Worm (Caenorhabditis elegans) whole organism, L4 larva: ENCODE results near the gene R07B7.2.
A peak's percentile ranks its signal among the peaks of the same experiment; 100 is the strongest.

ENCODE experiments used
- F37D6.2 ChIP-seq: sonication (generic microtip); optimal IDR thresholded peaks from 2 replicates; lab custom pipeline; 2016; ENCODE audit warnings: mild to moderate bottlenecking, missing genetic modification characterization, missing compliant biosample characterization
- R02D3.7 ChIP-seq: fragments of 150-350 bp; sonication (generic microtip); optimal IDR thresholded peaks from 3 replicates; lab custom pipeline; 2014; ENCODE audit warnings: missing biosample characterization, missing genetic modification characterization
- T26A8.4 ChIP-seq: fragments of 200-800 bp; sonication (Bioruptor generic); IDR thresholded peaks from 2 replicates; pipeline ENCODE4 v1.3.6; 2022; ENCODE audit warnings: missing genetic modification characterization, missing compliant biosample characterization
- Y105C5A.15 ChIP-seq: fragments of 200-800 bp; sonication (Bioruptor generic); IDR thresholded peaks from 2 replicates; pipeline ENCODE4 v1.3.6; 2022; ENCODE audit warnings: missing genetic modification characterization, missing compliant biosample characterization
- ZK546.5 ChIP-seq, 2 experiments: sonication (generic microtip); optimal IDR thresholded peaks; 2 replicates each; lab custom pipeline; 2017; ENCODE audit warnings: missing biosample characterization in 2 of 2, missing genetic modification characterization in 2 of 2
- aha-1 ChIP-seq: fragments of 150-350 bp; peaks from one replicate; lab custom pipeline; 2014; ENCODE audit warnings: missing biosample characterization, missing genetic modification characterization
- attf-4 ChIP-seq: sonication (generic microtip); optimal IDR thresholded peaks from 3 replicates; lab custom pipeline; 2017; ENCODE audit warnings: missing biosample characterization, missing genetic modification characterization
- ceh-28 ChIP-seq: fragments of 150-350 bp; optimal IDR thresholded peaks from 2 replicates; lab custom pipeline; 2014; ENCODE audit warnings: missing biosample characterization, missing genetic modification reagents, missing genetic modification characterization
- ceh-32 ChIP-seq: sonication (generic microtip); optimal IDR thresholded peaks from 2 replicates; lab custom pipeline; 2016; ENCODE audit warnings: mild to moderate bottlenecking, missing genetic modification characterization, missing compliant biosample characterization; ENCODE audit not compliant: poor library complexity
- ceh-82 ChIP-seq: sonication (generic microtip); optimal IDR thresholded peaks from 2 replicates; lab custom pipeline; 2017; ENCODE audit warnings: missing biosample characterization, missing genetic modification characterization
- ces-1 ChIP-seq: fragments of 150-350 bp; sonication (generic microtip); optimal IDR thresholded peaks from 4 replicates; lab custom pipeline; 2014; ENCODE audit warnings: missing biosample characterization, missing genetic modification reagents, missing genetic modification characterization
- cey-2 ChIP-seq: sonication (generic microtip); optimal IDR thresholded peaks from 3 replicates; lab custom pipeline; 2017; ENCODE audit warnings: missing genetic modification characterization, mild to moderate bottlenecking, missing compliant biosample characterization, antibody characterized with exemption, borderline replicate concordance; ENCODE audit not compliant: insufficient read depth
- egl-27 ChIP-seq: sonication (generic microtip); optimal IDR thresholded peaks from 3 replicates; lab custom pipeline; 2017; ENCODE audit warnings: missing biosample characterization, missing genetic modification reagents, missing genetic modification characterization
- egl-43 ChIP-seq: fragments of 200-800 bp; sonication (Bioruptor generic); IDR thresholded peaks from 2 replicates; pipeline ENCODE4 v1.3.6; 2022; ENCODE audit warnings: missing genetic modification reagents, missing genetic modification characterization, missing compliant biosample characterization
- fos-1 ChIP-seq: fragments of 150-350 bp; optimal IDR thresholded peaks from 2 replicates; lab custom pipeline; 2014; ENCODE audit warnings: missing biosample characterization, missing genetic modification characterization
- hlh-30 ChIP-seq: sonication (generic microtip); optimal IDR thresholded peaks from 2 replicates; lab custom pipeline; 2017; ENCODE audit warnings: antibody characterized with exemption, mild to moderate bottlenecking, missing genetic modification characterization, missing compliant biosample characterization; ENCODE audit not compliant: insufficient read depth
- lin-13 ChIP-seq: fragments of 150-350 bp; optimal IDR thresholded peaks from 2 replicates; lab custom pipeline; 2014; ENCODE audit warnings: missing biosample characterization, missing genetic modification reagents, missing genetic modification characterization
- lin-39 ChIP-seq: fragments of 150-350 bp; optimal IDR thresholded peaks from 2 replicates; lab custom pipeline; 2014; ENCODE audit warnings: missing biosample characterization, missing genetic modification reagents, missing genetic modification characterization
- lsy-2 ChIP-seq, 2 experiments: fragments of 150-350 bp in 1 of 2; sonication (generic microtip) in 1 of 2; optimal IDR thresholded peaks; 2 replicates each; lab custom pipeline; 2014 to 2017; ENCODE audit warnings: missing biosample characterization in 2 of 2, missing genetic modification characterization in 2 of 2
- madf-5 ChIP-seq, 2 experiments: fragments of 200-800 bp; sonication (Bioruptor generic); IDR thresholded peaks; 2 replicates each; pipeline ENCODE4 v1.3.6; 2022; ENCODE audit warnings: missing compliant biosample characterization in 2 of 2, missing genetic modification characterization in 2 of 2
- mep-1 ChIP-seq: fragments of 150-350 bp; sonication (generic microtip); optimal IDR thresholded peaks from 3 replicates; lab custom pipeline; 2014; ENCODE audit warnings: missing biosample characterization, missing genetic modification characterization
- mes-2 ChIP-seq: sonication (generic microtip); optimal IDR thresholded peaks from 2 replicates; lab custom pipeline; 2016; ENCODE audit warnings: missing genotype, mild to moderate bottlenecking, missing genetic modification characterization, missing compliant biosample characterization; ENCODE audit not compliant: poor library complexity, severe bottlenecking
- mxl-2 ChIP-seq: fragments of 200-800 bp; sonication (Bioruptor generic); conservative IDR thresholded peaks from 2 replicates; pipeline ENCODE4 v1.3.6; 2022; ENCODE audit warnings: missing genetic modification reagents, missing genetic modification characterization, missing compliant biosample characterization
- mxl-3 ChIP-seq: fragments of 200-800 bp; sonication (Bioruptor generic); optimal IDR thresholded peaks from 2 replicates; lab custom pipeline; 2018; ENCODE audit warnings: mild to moderate bottlenecking, missing genetic modification characterization, missing compliant biosample characterization
- nhr-10 ChIP-seq: fragments of 150-350 bp; optimal IDR thresholded peaks from 2 replicates; lab custom pipeline; 2014; ENCODE audit warnings: missing biosample characterization, missing genetic modification characterization
- nhr-111 ChIP-seq: fragments of 200-800 bp; sonication (Bioruptor generic); optimal IDR thresholded peaks from 2 replicates; lab custom pipeline; 2018; ENCODE audit warnings: mild to moderate bottlenecking, missing genetic modification characterization, missing compliant biosample characterization
- nhr-25 ChIP-seq: sonication (generic microtip); optimal IDR thresholded peaks from 2 replicates; lab custom pipeline; 2017; ENCODE audit warnings: missing genetic modification characterization, mild to moderate bottlenecking, missing compliant biosample characterization, antibody characterized with exemption, moderate library complexity, borderline replicate concordance; ENCODE audit not compliant: insufficient read depth
- nhr-28 ChIP-seq: fragments of 150-350 bp; optimal IDR thresholded peaks from 2 replicates; lab custom pipeline; 2014; ENCODE audit warnings: missing biosample characterization, missing genetic modification characterization
- nhr-42 ChIP-seq: fragments of 200-800 bp; sonication (Bioruptor generic); IDR thresholded peaks from 2 replicates; pipeline ENCODE4 v1.3.6; 2022; ENCODE audit warnings: missing genetic modification characterization, missing compliant biosample characterization
- nhr-48 ChIP-seq: sonication (generic microtip); optimal IDR thresholded peaks from 2 replicates; lab custom pipeline; 2016; ENCODE audit warnings: mild to moderate bottlenecking, missing genetic modification characterization, missing compliant biosample characterization
- nhr-6 ChIP-seq: fragments of 150-350 bp; optimal IDR thresholded peaks from 2 replicates; lab custom pipeline; 2014; ENCODE audit warnings: missing biosample characterization, missing genetic modification characterization
- nhr-76 ChIP-seq: fragments of 150-350 bp; optimal IDR thresholded peaks from 2 replicates; lab custom pipeline; 2014; ENCODE audit warnings: missing biosample characterization, missing genetic modification characterization
- pha-4 ChIP-seq, 2 experiments: fragments of 150-350 bp in 1 of 2; fragments of 200-800 bp in 1 of 2; sonication (Bioruptor generic) in 1 of 2; IDR thresholded peaks in 1 of 2; optimal IDR thresholded peaks in 1 of 2; 2 replicates each; pipeline versions ENCODE4 v1.3.6 to Lab custom; 2014 to 2022; ENCODE audit warnings: missing genetic modification characterization in 2 of 2, missing genetic modification reagents in 2 of 2, missing biosample characterization in 1 of 2, missing compliant biosample characterization in 1 of 2
- rbr-2 ChIP-seq: sonication (generic microtip); optimal IDR thresholded peaks from 2 replicates; lab custom pipeline; 2016; ENCODE audit warnings: missing genotype, missing genetic modification characterization, missing compliant biosample characterization
- saeg-2 ChIP-seq: fragments of 200-800 bp; sonication (Bioruptor generic); IDR thresholded peaks from 2 replicates; pipeline ENCODE4 v1.3.6; 2022; ENCODE audit warnings: missing genetic modification reagents, missing genetic modification characterization, missing compliant biosample characterization
- sdz-12 ChIP-seq: fragments of 200-800 bp; sonication (Bioruptor generic); optimal IDR thresholded peaks from 2 replicates; lab custom pipeline; 2018; ENCODE audit warnings: mild to moderate bottlenecking, missing genetic modification characterization, missing compliant biosample characterization
- spr-1 ChIP-seq: sonication (generic microtip); optimal IDR thresholded peaks from 2 replicates; lab custom pipeline; 2016; ENCODE audit warnings: mild to moderate bottlenecking, missing genetic modification characterization, missing compliant biosample characterization
- tag-97 ChIP-seq: fragments of 200-800 bp; sonication (Bioruptor generic); IDR thresholded peaks from 2 replicates; pipeline ENCODE4 v1.3.6; 2022; ENCODE audit warnings: missing genetic modification characterization, missing compliant biosample characterization
- unc-130 ChIP-seq: sonication (generic microtip); optimal IDR thresholded peaks from 2 replicates; lab custom pipeline; 2016; ENCODE audit warnings: missing genetic modification reagents, missing genetic modification characterization, missing compliant biosample characterization
- unc-62 ChIP-seq, 3 experiments: fragments of 150-350 bp in 1 of 3; sonication (generic microtip); optimal IDR thresholded peaks in 2 of 3; peaks in 1 of 3; 1 replicate in 1 of 3; 2 replicates in 2 of 3; lab custom pipeline; 2014 to 2017; ENCODE audit warnings: missing biosample characterization in 3 of 3, missing genetic modification characterization in 3 of 3, missing genetic modification reagents in 3 of 3, missing genotype in 1 of 3
- vab-7 ChIP-seq: fragments of 200-800 bp; sonication (Bioruptor generic); IDR thresholded peaks from 2 replicates; pipeline ENCODE4 v1.3.6; 2022; ENCODE audit warnings: missing genetic modification reagents, missing genetic modification characterization, missing compliant biosample characterization
- zfp-2 ChIP-seq: sonication (generic microtip); optimal IDR thresholded peaks from 2 replicates; lab custom pipeline; 2016; ENCODE audit warnings: mild to moderate bottlenecking, missing genetic modification characterization, missing compliant biosample characterization
- ztf-7 ChIP-seq: fragments of 150-350 bp; optimal IDR thresholded peaks from 2 replicates; lab custom pipeline; 2014; ENCODE audit warnings: missing biosample characterization, missing genetic modification characterization

R07B7.2 gene

ce11 chrV:12038783-12039182, 20.8 kb downstream of the R07B7.2 start (continued):
- TF ChIP-seq ZK546.5 (tag; optimal IDR thresholded peaks at IDR 0.05; lab: Kevin White, UChicago) = no peak
- TF ChIP-seq nhr-10 (tag; lab: Kevin White, UChicago) = no peak
- TF ChIP-seq rbr-2 (tag; lab: Kevin White, UChicago) = peak; percentile 34
- TF ChIP-seq egl-43 = peak; percentile 50; the same call in 1 of the 2 replicates
- no peak for TF ChIP-seq ces-1 (GFP tag; lab: Kevin White, UChicago)
- TF ChIP-seq nhr-28 = no peak
- TF ChIP-seq nhr-25 (tag; lab: Kevin White, UChicago) = no peak
- no peak for TF ChIP-seq saeg-2
- TF ChIP-seq, all 104 proteins: peak for 17

ce11 chrV:12038317-12038716, 21.2 kb downstream of the R07B7.2 start:
- TF ChIP-seq mes-2 (tag; lab: Kevin White, UChicago) = peak; percentile 33
- no peak for TF ChIP-seq F37D6.2 (tag; lab: Kevin White, UChicago)
- no peak for TF ChIP-seq madf-5 (GFP tag; IDR thresholded peaks at IDR 0.05; lab: Robert Waterston, UW)
- no peak for TF ChIP-seq nhr-6
- TF ChIP-seq tag-97 = no peak
- TF ChIP-seq spr-1 = no peak
- no peak for TF ChIP-seq nhr-76 (tag; lab: Kevin White, UChicago)
- TF ChIP-seq sdz-12 (GFP tag; lab: Kevin White, UChicago) = no peak
- TF ChIP-seq attf-4 (tag; lab: Kevin White, UChicago) = no peak
- TF ChIP-seq nhr-42 (GFP tag; lab: Robert Waterston, UW) = no peak
- peak in 1 of 2 experiments; percentile 20 for TF ChIP-seq lsy-2 (tag; optimal IDR thresholded peaks at IDR 0.05; lab: Kevin White, UChicago)
- TF ChIP-seq nhr-111 (GFP tag; lab: Kevin White, UChicago) = no peak
- no peak for TF ChIP-seq zfp-2 (tag; lab: Kevin White, UChicago)
- no peak for TF ChIP-seq lin-13
- no peak for TF ChIP-seq lin-39 (tag; lab: Kevin White, UChicago)
- no peak for TF ChIP-seq ceh-28 (tag; lab: Kevin White, UChicago)
- TF ChIP-seq aha-1 = peak; percentile 63
- no peak for TF ChIP-seq ceh-32 (tag; lab: Kevin White, UChicago)
- no peak for TF ChIP-seq hlh-30 (tag; lab: Kevin White, UChicago)
- TF ChIP-seq cey-2 = no peak
- TF ChIP-seq nhr-10 (tag; lab: Kevin White, UChicago) = no peak
- TF ChIP-seq nhr-48 (tag; lab: Kevin White, UChicago) = no peak

- TF ChIP-seq ceh-82 (no peak), mxl-3 (GFP tag; lab: Kevin White, UChicago) (no peak), unc-62 (GFP tag; optimal IDR thresholded peaks at IDR 0.05 in 1 of 2; lab: Kevin White, UChicago) (peak in 1 of 2 experiments; percentile 64), unc-62 (tag; optimal IDR thresholded peaks at IDR 0.05; lab: Kevin White, UChicago) (no peak)
Observed at ce11 chrV:12037889-12038288, 21.7 kb downstream of the R07B7.2 start.

ce11 chrV:12036129-12036528, 23.4 kb downstream of the R07B7.2 start:
- TF ChIP-seq pha-4 (GFP tag; IDR thresholded peaks at IDR 0.05; lab: Robert Waterston, UW) (no peak), pha-4 (tag; optimal IDR thresholded peaks at IDR 0.05; lab: Kevin White, UChicago) (no peak), nhr-28 (no peak), unc-130 (GFP tag; lab: Kevin White, UChicago) (no peak), fos-1 (tag; lab: Kevin White, UChicago) (no peak), attf-4 (tag; lab: Kevin White, UChicago) (no peak), mes-2 (tag; lab: Kevin White, UChicago) (no peak), mep-1 (tag; lab: Kevin White, UChicago) (no peak), ztf-7 (tag; lab: Kevin White, UChicago) (no peak), Y105C5A.15 (GFP tag; lab: Robert Waterston, UW) (no peak), tag-97 (no peak), vab-7 (GFP tag; lab: Robert Waterston, UW) (no peak), R02D3.7 (no peak), T26A8.4 (no peak), lin-39 (tag; lab: Kevin White, UChicago) (no peak), saeg-2 (no peak), nhr-76 (tag; lab: Kevin White, UChicago) (no peak), egl-27 (no peak), nhr-10 (tag; lab: Kevin White, UChicago) (no peak), mxl-2 (no peak)
